Fruit fly (Drosophila melanogaster): ENCODE data around the gene CG33923.
A peak's percentile ranks its signal among the peaks of the same experiment; 100 is the strongest.

CG33923 gene

DNA sequence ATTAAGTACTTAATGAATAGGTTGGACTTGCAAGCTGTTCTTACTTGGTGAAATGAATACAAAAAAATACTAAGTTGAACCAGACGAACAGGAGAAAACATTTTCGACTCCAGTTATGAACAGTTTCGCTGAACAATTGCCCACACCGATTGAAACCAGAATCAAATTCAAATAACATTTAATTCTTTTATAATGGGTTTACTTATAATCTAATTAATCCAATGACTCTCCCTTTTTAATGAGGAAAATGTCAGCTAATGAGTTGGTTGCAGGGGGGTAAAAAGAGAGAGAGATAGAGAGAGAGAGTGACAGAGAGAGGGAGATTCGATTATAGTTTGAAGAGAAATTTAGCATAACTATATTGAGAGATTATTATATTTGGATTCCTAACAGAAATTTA, at the start of gene CG33923:
Gene CG33923, minus strand, starts transcription at position 101 of the 400 bp plus-strand sequence.
- no peak for TF ChIP-seq CTCF (optimal IDR thresholded peaks at IDR 0.05)
- TF ChIP-seq CG8478 (optimal IDR thresholded peaks at IDR 0.05): no peak

- TF ChIP-seq CTCF (optimal IDR thresholded peaks at IDR 0.05): no peak
- TF ChIP-seq CG8478 (optimal IDR thresholded peaks at IDR 0.05): no peak
Measured at dm6 chr2L:1390271-1390670, 48.4 kb upstream of the CG33923 start.

DNA sequence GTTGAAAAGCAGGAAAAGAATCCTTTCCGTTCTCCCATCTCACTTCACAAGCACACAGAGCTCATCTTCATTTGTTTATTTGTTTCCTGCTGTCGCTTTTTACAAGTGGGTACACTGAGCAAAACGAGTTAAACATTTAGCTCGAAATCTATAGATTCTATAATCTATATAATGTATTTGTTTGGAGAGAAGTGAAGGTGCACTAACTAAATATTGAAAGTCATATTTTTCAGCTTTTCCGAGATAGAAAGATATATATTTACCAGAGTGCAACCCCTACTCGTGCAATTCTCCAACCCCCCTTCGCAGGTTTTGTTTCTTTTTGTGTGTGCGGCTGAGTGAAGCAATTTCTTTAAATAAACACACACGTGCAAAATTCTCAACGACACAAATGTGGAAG, 45.9 kb upstream of the CG33923 start:
- no peak for TF ChIP-seq CTCF (optimal IDR thresholded peaks at IDR 0.05)
- TF ChIP-seq CG8478 (optimal IDR thresholded peaks at IDR 0.05): no peak

DNA sequence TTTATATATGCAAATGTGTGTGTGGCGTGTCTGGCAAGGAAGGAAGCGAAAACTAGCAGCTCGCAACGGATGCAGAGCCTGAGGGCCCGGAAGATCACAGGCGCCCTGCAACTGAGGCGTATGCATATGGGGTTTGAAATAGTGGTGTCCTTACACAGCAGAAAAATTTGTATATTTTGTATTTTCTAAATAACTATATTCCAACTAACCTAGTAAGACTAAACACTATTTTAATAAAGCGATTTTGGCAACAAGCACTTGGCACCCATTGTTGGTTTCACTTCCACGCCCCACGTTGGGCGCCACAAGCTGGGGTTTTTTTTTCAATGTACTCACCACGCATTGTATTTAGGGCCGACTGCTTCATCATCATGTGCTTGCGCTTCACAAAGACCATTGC, 44.6 kb upstream of the CG33923 start:
- TF ChIP-seq CTCF (optimal IDR thresholded peaks at IDR 0.05) (no peak), CG8478 (optimal IDR thresholded peaks at IDR 0.05) (no peak)

DNA sequence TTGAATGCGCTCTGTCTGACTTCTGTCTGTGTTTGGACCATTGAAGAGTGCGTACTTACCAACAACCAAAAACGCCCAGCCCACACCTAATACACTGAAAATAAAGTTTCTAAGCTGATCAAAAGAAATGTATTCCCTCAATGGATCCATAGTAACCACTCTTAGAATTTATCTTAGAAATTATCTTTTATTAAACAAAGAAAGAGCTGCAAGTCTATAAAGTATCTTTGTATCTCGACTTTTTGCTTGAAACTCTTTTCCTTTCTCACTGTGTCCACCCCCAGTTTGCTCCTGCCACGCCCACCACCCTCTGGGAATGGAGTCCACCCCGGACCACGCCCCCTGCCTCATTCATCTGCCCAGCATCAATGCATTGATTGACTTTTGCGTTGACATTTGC, 35.7 kb upstream of the CG33923 start:
- TF ChIP-seq CG8478 (optimal IDR thresholded peaks at IDR 0.05) (no peak), CTCF (optimal IDR thresholded peaks at IDR 0.05) (no peak)

dm6 chr2L:1367696-1368095, 25.8 kb upstream of the CG33923 start, which contains the start of gene CG14346:
CG14346 (plus strand) TSS chr2L:1367996.
- TF ChIP-seq CTCF (optimal IDR thresholded peaks at IDR 0.05) (no peak), CG8478 (optimal IDR thresholded peaks at IDR 0.05) (no peak)

dm6 chr2L:1365037-1365436, 23.1 kb upstream of the CG33923 start:
- TF ChIP-seq CG8478 (optimal IDR thresholded peaks at IDR 0.05): no peak
- TF ChIP-seq CTCF (optimal IDR thresholded peaks at IDR 0.05): no peak

DNA sequence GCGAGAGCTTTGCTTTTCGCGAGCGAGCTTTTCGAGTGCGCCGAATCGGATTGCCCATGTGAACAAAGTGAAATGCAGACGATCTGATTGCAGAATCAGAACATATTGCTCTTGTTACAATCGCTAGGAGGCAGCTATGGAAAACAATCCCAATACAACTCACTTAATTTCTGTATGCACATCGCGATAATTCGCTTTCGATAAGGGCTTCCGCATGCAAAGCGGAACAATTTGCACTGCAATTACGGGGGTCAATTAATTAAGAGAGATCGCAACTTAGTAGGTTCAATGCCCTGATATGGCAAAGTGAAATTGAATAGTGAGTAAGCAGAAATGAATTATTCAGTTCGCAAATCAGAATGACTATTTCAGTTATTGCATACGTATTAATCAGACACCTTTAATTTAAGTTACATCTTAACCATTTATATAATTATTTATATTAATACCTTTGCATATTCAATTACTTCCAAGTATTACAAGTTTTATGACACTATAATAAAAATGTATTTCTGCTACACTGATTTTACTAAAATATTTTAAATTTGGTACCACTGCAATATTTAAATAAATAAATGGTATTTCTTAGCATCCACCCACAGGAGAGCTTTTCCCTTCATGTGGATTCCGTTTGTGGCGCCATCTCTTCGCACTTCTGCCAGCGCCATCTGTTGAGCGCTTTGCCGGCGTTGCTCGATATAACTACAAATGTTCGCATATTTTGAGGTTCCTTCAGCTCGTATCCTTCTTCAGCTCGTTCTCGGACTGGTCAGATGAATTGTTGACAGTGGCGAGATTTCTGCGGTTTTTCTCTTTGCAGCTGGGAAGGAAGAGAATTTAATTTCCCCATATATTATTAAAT, 20.1 kb upstream of the CG33923 start, which contains the start of gene NLaz:
Gene NLaz, minus strand, starts transcription at position 51 of the 862 bp plus-strand sequence.
- TF ChIP-seq CG8478 (optimal IDR thresholded peaks at IDR 0.05) (no peak), CTCF (optimal IDR thresholded peaks at IDR 0.05) (peak; percentile 65 to 82)

DNA sequence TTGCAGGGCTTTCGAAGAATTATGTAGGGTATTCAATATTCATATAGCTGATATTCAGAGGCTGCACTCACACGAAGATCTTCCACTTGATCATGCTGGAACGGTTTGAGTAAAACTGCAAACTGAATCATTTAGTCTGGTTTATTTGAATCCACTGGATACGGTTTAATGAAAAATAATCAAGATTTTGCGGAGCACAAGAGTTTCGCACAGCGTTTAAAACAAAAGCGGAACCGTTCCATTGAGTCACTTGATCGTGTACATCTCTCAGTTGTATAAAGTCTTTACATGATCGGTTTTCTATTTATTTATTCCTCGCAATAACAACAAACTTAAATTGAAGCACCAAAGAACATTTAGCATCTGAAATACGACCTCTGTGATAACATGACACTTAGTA, 17.8 kb upstream of the CG33923 start, which contains the start of gene CG31659:
Gene CG31659, minus strand, starts transcription at position 101 of the 400 bp plus-strand sequence.
- TF ChIP-seq CG8478 (optimal IDR thresholded peaks at IDR 0.05): no peak
- TF ChIP-seq CTCF (optimal IDR thresholded peaks at IDR 0.05): no peak

DNA sequence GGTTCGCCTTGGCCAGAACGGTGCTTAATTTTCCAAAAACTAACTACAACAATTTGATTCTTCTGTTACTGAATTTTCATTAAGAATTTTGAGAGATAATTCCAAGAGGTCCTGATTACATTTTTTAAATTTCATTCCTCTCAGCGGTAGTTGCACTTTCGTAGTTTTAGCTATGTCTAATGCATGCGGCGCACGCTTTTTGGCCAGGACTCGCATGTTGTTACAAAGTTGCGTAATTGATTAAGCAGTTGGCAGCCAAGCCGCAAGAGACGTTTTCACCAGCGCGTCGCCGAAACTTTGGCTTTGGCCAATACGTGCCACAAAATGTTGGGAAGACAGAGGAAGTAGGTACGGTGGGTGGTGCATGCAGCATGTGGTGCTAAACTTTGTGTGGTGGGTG, 13.9 kb upstream of the CG33923 start, which contains the start of gene CG5565:
Gene CG5565, minus strand, starts transcription at position 101 of the 400 bp plus-strand sequence.
- TF ChIP-seq CG8478 (optimal IDR thresholded peaks at IDR 0.05) (no peak), CTCF (optimal IDR thresholded peaks at IDR 0.05) (no peak)

DNA sequence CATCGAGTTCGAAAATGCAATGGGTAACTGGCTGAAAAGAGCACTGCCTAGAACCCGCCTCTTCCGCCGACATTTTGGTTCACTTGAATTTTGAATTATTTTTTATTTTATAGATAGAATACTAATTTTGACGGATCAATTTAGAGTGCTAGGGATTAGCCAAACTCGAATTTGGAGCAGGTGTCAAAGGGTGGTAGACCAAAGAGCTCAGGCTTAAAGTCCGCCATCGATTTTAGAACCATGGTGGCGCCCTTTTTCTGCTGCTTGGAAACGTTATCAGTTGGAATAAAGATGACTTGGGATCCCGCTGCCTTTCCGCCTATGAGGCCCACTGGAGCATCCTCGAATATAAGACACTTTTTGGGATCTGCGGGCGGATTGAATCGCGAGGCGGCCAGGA, 12.9 kb upstream of the CG33923 start, which contains the start of gene CG31924:
Gene CG31924, minus strand, starts transcription at position 101 of the 400 bp plus-strand sequence.
- TF ChIP-seq CTCF (optimal IDR thresholded peaks at IDR 0.05): no peak
- TF ChIP-seq CG8478 (optimal IDR thresholded peaks at IDR 0.05): no peak

DNA sequence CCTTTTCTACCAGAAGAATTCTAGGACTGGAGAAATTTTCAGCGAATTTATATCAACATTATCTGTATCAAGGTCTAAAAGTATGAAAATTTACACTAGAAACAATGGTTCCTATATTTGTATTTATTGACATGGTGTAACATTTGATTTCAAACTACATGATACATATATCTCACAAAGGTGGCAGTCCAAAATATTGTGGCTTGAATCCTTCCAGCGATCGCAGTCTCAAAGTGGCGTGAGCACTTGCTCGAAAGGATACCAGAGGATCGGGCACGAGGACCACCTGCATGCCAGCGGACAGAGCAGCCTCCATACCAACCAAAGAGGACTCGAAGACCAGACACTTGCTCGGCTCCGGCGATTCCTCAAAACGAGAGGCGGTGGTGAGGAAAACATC, 12.1 kb upstream of the CG33923 start, which contains the start of gene CG5561:
Gene CG5561, minus strand, starts transcription at position 101 of the 400 bp plus-strand sequence.
- TF ChIP-seq CG8478 (optimal IDR thresholded peaks at IDR 0.05): no peak
- no peak for TF ChIP-seq CTCF (optimal IDR thresholded peaks at IDR 0.05)

dm6 chr2L:1352768-1353167, 10.9 kb upstream of the CG33923 start, which contains the start of gene CG5556:
CG5556 (minus strand) TSS chr2L:1352868.
- TF ChIP-seq CTCF (optimal IDR thresholded peaks at IDR 0.05) (no peak), CG8478 (optimal IDR thresholded peaks at IDR 0.05) (no peak)

dm6 chr2L:1346034-1346433, 4.1 kb upstream of the CG33923 start:
- TF ChIP-seq CTCF (optimal IDR thresholded peaks at IDR 0.05): peak; percentile 16 to 53
- no peak for TF ChIP-seq CG8478 (optimal IDR thresholded peaks at IDR 0.05)

DNA sequence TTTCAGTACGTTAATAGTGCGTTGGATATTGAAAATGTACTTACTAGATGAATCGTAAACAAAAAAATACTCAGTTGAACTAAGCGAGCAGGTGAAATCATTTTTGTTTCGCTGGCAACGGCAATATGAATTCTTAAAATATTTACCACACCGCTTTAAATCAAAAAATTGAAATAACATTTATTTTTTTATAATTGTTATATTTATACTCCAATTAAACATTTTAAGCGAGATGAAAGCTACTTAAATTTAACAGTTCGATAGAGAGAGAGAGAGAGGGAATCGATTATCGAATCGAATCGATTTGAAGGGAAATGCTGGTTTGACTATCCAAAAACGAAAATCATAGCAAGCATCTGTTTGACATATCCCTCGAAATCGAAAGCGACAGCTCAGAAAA, 2.2 kb upstream of the CG33923 start, which contains the start of the genes CG33922 and Cdlc2:
Gene CG33922, minus strand, starts transcription at position 101 of the 400 bp plus-strand sequence.
Gene Cdlc2, plus strand, starts transcription at position 330 of the 400 bp plus-strand sequence.
- TF ChIP-seq CTCF (optimal IDR thresholded peaks at IDR 0.05) (no peak), CG8478 (optimal IDR thresholded peaks at IDR 0.05) (no peak)

dm6 chr2L:1333828-1334227, 8.1 kb downstream of the CG33923 start, which contains the start of gene CG5440:
CG5440 (plus strand) TSS chr2L:1334128.
- TF ChIP-seq CG8478 (optimal IDR thresholded peaks at IDR 0.05): no peak
- TF ChIP-seq CTCF (optimal IDR thresholded peaks at IDR 0.05): no peak

Data from S2 (cell line).